Worm (Caenorhabditis elegans) whole organism, mixed stage, embryonic: ENCODE measurements around the gene sri-73.

Experiments used
- blmp-1 ChIP-seq: fragments of 150-350 bp; optimal IDR thresholded peaks from 2 replicates; lab custom pipeline; 2014; ENCODE audit warnings: missing biosample characterization, missing genetic modification characterization
- ces-1 ChIP-seq: fragments of 150-350 bp; optimal IDR thresholded peaks from 2 replicates; lab custom pipeline; 2014; ENCODE audit warnings: missing biosample characterization, missing genetic modification reagents, missing genetic modification characterization
- flh-1 ChIP-seq: fragments of 200-800 bp; sonication (Bioruptor generic); optimal IDR thresholded peaks from 2 replicates; lab custom pipeline; 2018; ENCODE audit warnings: mild to moderate bottlenecking, missing genetic modification characterization, moderate library complexity, missing compliant biosample characterization
- ham-2 ChIP-seq: fragments of 200-800 bp; sonication (Bioruptor generic); optimal IDR thresholded peaks from 2 replicates; lab custom pipeline; 2018; ENCODE audit warnings: mild to moderate bottlenecking, missing genetic modification characterization, missing compliant biosample characterization
- lin-13 ChIP-seq: fragments of 150-350 bp; optimal IDR thresholded peaks from 2 replicates; lab custom pipeline; 2014; ENCODE audit warnings: missing biosample characterization, missing genetic modification characterization
- nhr-12 ChIP-seq: fragments of 150-350 bp; optimal IDR thresholded peaks from 2 replicates; lab custom pipeline; 2014; ENCODE audit warnings: missing biosample characterization, missing genetic modification characterization
- nhr-28 ChIP-seq: fragments of 150-350 bp; optimal IDR thresholded peaks from 2 replicates; lab custom pipeline; 2014; ENCODE audit warnings: missing biosample characterization, missing genetic modification characterization
- nhr-76 ChIP-seq: sonication (generic microtip); optimal IDR thresholded peaks from 2 replicates; lab custom pipeline; 2017; ENCODE audit warnings: missing biosample characterization, missing genetic modification characterization
- pha-4 ChIP-seq: fragments of 150-350 bp; optimal IDR thresholded peaks from 2 replicates; lab custom pipeline; 2018; ENCODE audit warnings: missing biosample characterization, missing genetic modification reagents, missing genetic modification characterization
- snpc-4 ChIP-seq: fragments of 150-350 bp; optimal IDR thresholded peaks from 2 replicates; lab custom pipeline; 2014; ENCODE audit warnings: missing biosample characterization, missing genetic modification characterization
- sptf-1 ChIP-seq: sonication (generic microtip); optimal IDR thresholded peaks from 2 replicates; lab custom pipeline; 2017; ENCODE audit warnings: mild to moderate bottlenecking, missing genetic modification characterization, moderate library complexity, missing compliant biosample characterization
- unc-39 ChIP-seq: fragments of 150-350 bp; optimal IDR thresholded peaks from 2 replicates; lab custom pipeline; 2014; ENCODE audit warnings: missing biosample characterization, missing genetic modification characterization
- unc-62 ChIP-seq: fragments of 150-350 bp; optimal IDR thresholded peaks from 2 replicates; lab custom pipeline; 2014; ENCODE audit warnings: missing biosample characterization, missing genetic modification reagents, missing genetic modification characterization
- ztf-11 ChIP-seq: fragments of 150-350 bp; optimal IDR thresholded peaks from 2 replicates; lab custom pipeline; 2014; ENCODE audit warnings: missing biosample characterization, missing genetic modification characterization

- TF ChIP-seq blmp-1 (tag; lab: Kevin White, UChicago): no peak
- no peak for TF ChIP-seq nhr-28 (tag; lab: Kevin White, UChicago)
- no peak for TF ChIP-seq ham-2 (GFP tag; lab: Kevin White, UChicago)
- TF ChIP-seq unc-39 (tag; lab: Kevin White, UChicago): no peak
- TF ChIP-seq flh-1 (GFP tag; lab: Kevin White, UChicago): no peak
- TF ChIP-seq ztf-11 (tag; lab: Kevin White, UChicago): no peak
- TF ChIP-seq unc-62 (GFP tag; lab: Kevin White, UChicago): no peak
- no peak for TF ChIP-seq lin-13
- no peak for TF ChIP-seq ces-1 (GFP tag; lab: Kevin White, UChicago)
- no peak for TF ChIP-seq pha-4 (tag; lab: Kevin White, UChicago)
- no peak for TF ChIP-seq nhr-76 (tag; lab: Kevin White, UChicago)
- TF ChIP-seq snpc-4 (tag; lab: Kevin White, UChicago): no peak
- TF ChIP-seq sptf-1 (tag; lab: Kevin White, UChicago): no peak
- no peak for TF ChIP-seq nhr-12 (tag; lab: Kevin White, UChicago)
Observed at ce11 chrV:553067-553466, 12.8 kb downstream of the sri-73 start, which contains the start of gene C14C6.8.
